Worm (Caenorhabditis elegans) whole organism, L3 larva: ENCODE data around the gene F35F10.5.

Source experiments
- R02D3.7 ChIP-seq: fragments of 150-350 bp; optimal IDR thresholded peaks from 2 replicates; lab custom pipeline; 2014; ENCODE audit warnings: missing biosample characterization, missing genetic modification characterization
- ZK546.5 ChIP-seq: sonication (generic microtip); optimal IDR thresholded peaks from 2 replicates; lab custom pipeline; 2017; ENCODE audit warnings: missing biosample characterization, missing genetic modification characterization
- aly-2 ChIP-seq: fragments of 150-350 bp; optimal IDR thresholded peaks from 2 replicates; lab custom pipeline; 2014; ENCODE audit warnings: missing biosample characterization, missing genetic modification characterization
- ama-1 ChIP-seq: fragments of 150-350 bp; optimal IDR thresholded peaks from 2 replicates; lab custom pipeline; 2018
- ceh-16 ChIP-seq: sonication (generic microtip); optimal IDR thresholded peaks from 2 replicates; lab custom pipeline; 2017; ENCODE audit warnings: missing biosample characterization, missing genetic modification characterization
- ceh-82 ChIP-seq: fragments of 150-350 bp; optimal IDR thresholded peaks from 2 replicates; lab custom pipeline; 2014; ENCODE audit warnings: missing biosample characterization, missing genetic modification characterization
- ceh-9 ChIP-seq: sonication (generic microtip); optimal IDR thresholded peaks from 2 replicates; lab custom pipeline; 2018; ENCODE audit warnings: missing biosample characterization, missing genetic modification characterization
- daf-12 ChIP-seq: fragments of 150-350 bp; optimal IDR thresholded peaks from 2 replicates; lab custom pipeline; 2014; ENCODE audit warnings: missing biosample characterization, missing genetic modification reagents, missing genetic modification characterization
- egl-27 ChIP-seq: sonication (generic microtip); optimal IDR thresholded peaks from 4 replicates; lab custom pipeline; 2017; ENCODE audit warnings: missing biosample characterization, missing genetic modification reagents, missing genetic modification characterization
- egl-5 ChIP-seq: fragments of 150-350 bp; optimal IDR thresholded peaks from 2 replicates; lab custom pipeline; 2017; ENCODE audit warnings: missing biosample characterization, missing genetic modification reagents, missing genetic modification characterization, inconsistent platforms
- elt-2 ChIP-seq: sonication (generic microtip); optimal IDR thresholded peaks from 2 replicates; lab custom pipeline; 2016; ENCODE audit warnings: missing genetic modification reagents, mild to moderate bottlenecking, missing genetic modification characterization, missing compliant biosample characterization
- elt-3 ChIP-seq, 3 experiments: fragments of 150-350 bp in 1 of 3; sonication (generic microtip) in 2 of 3; optimal IDR thresholded peaks; 2 replicates in 2 of 3; 4 replicates in 1 of 3; lab custom pipeline; 2014 to 2017; ENCODE audit warnings: missing biosample characterization in 3 of 3, missing genetic modification characterization in 3 of 3
- fkh-10 ChIP-seq: sonication (generic microtip); optimal IDR thresholded peaks from 2 replicates; lab custom pipeline; 2017; ENCODE audit warnings: missing biosample characterization, missing genetic modification reagents, missing genetic modification characterization
- fos-1 ChIP-seq: fragments of 150-350 bp; optimal IDR thresholded peaks from 2 replicates; lab custom pipeline; 2014; ENCODE audit warnings: missing biosample characterization, missing genetic modification characterization
- hmg-11 ChIP-seq: sonication (generic microtip); optimal IDR thresholded peaks from 2 replicates; lab custom pipeline; 2016; ENCODE audit warnings: missing genetic modification characterization, missing compliant biosample characterization
- lin-39 ChIP-seq: fragments of 150-350 bp; optimal IDR thresholded peaks from 2 replicates; lab custom pipeline; 2018; ENCODE audit warnings: missing biosample characterization, missing genetic modification reagents, missing genetic modification characterization
- lsy-12 ChIP-seq: sonication (generic microtip); optimal IDR thresholded peaks from 2 replicates; lab custom pipeline; 2016; ENCODE audit warnings: mild to moderate bottlenecking, missing genetic modification characterization, missing compliant biosample characterization
- mdl-1 ChIP-seq: fragments of 150-350 bp; optimal IDR thresholded peaks from 2 replicates; lab custom pipeline; 2014; ENCODE audit warnings: missing biosample characterization, missing genetic modification characterization
- mml-1 ChIP-seq: fragments of 150-350 bp; sonication (generic microtip); optimal IDR thresholded peaks from 3 replicates; lab custom pipeline; 2014; ENCODE audit warnings: missing biosample characterization, missing genetic modification characterization
- nhr-12 ChIP-seq: fragments of 150-350 bp; optimal IDR thresholded peaks from 2 replicates; lab custom pipeline; 2014; ENCODE audit warnings: missing biosample characterization, missing genetic modification characterization
- nhr-23 ChIP-seq: fragments of 150-350 bp; optimal IDR thresholded peaks from 2 replicates; lab custom pipeline; 2014; ENCODE audit warnings: missing biosample characterization, missing genetic modification reagents, missing genetic modification characterization
- nhr-237 ChIP-seq: fragments of 150-350 bp; optimal IDR thresholded peaks from 2 replicates; lab custom pipeline; 2014; ENCODE audit warnings: missing biosample characterization, missing genetic modification characterization
- nhr-25 ChIP-seq: sonication (generic microtip); optimal IDR thresholded peaks from 2 replicates; lab custom pipeline; 2017; ENCODE audit warnings: missing biosample characterization, missing genetic modification characterization
- nhr-67 ChIP-seq: fragments of 150-350 bp; optimal IDR thresholded peaks from 2 replicates; lab custom pipeline; 2014; ENCODE audit warnings: missing biosample characterization, missing genetic modification characterization
- nhr-76 ChIP-seq: fragments of 150-350 bp; sonication (generic microtip); optimal IDR thresholded peaks from 5 replicates; lab custom pipeline; 2014; ENCODE audit warnings: missing biosample characterization, missing genetic modification characterization
- pqm-1 ChIP-seq: fragments of 150-350 bp; optimal IDR thresholded peaks from 2 replicates; lab custom pipeline; 2017; ENCODE audit warnings: missing biosample characterization, missing genetic modification characterization, inconsistent platforms
- sea-2 ChIP-seq: fragments of 150-350 bp; sonication (generic microtip); optimal IDR thresholded peaks from 4 replicates; lab custom pipeline; 2014; ENCODE audit warnings: missing biosample characterization, missing genetic modification reagents, missing genetic modification characterization
- skn-1 ChIP-seq: fragments of 150-350 bp; optimal IDR thresholded peaks from 2 replicates; lab custom pipeline; 2014; ENCODE audit warnings: missing biosample characterization, missing genetic modification characterization
- snpc-4 ChIP-seq: fragments of 150-350 bp; optimal IDR thresholded peaks from 2 replicates; lab custom pipeline; 2014; ENCODE audit warnings: missing biosample characterization, missing genetic modification characterization
- tbx-2 ChIP-seq: sonication (generic microtip); optimal IDR thresholded peaks from 2 replicates; lab custom pipeline; 2016; ENCODE audit warnings: mild to moderate bottlenecking, missing genetic modification characterization, missing compliant biosample characterization
- unc-39 ChIP-seq: sonication (generic microtip); optimal IDR thresholded peaks from 4 replicates; lab custom pipeline; 2017; ENCODE audit warnings: missing biosample characterization, missing genetic modification characterization
- unc-62 ChIP-seq: fragments of 150-350 bp; sonication (generic microtip); optimal IDR thresholded peaks from 4 replicates; lab custom pipeline; 2014; ENCODE audit warnings: missing biosample characterization, missing genetic modification reagents, missing genetic modification characterization
- zag-1 ChIP-seq: fragments of 150-350 bp; optimal IDR thresholded peaks from 2 replicates; lab custom pipeline; 2014; ENCODE audit warnings: missing biosample characterization, missing genetic modification characterization

The F35F10.5 gene

DNA sequence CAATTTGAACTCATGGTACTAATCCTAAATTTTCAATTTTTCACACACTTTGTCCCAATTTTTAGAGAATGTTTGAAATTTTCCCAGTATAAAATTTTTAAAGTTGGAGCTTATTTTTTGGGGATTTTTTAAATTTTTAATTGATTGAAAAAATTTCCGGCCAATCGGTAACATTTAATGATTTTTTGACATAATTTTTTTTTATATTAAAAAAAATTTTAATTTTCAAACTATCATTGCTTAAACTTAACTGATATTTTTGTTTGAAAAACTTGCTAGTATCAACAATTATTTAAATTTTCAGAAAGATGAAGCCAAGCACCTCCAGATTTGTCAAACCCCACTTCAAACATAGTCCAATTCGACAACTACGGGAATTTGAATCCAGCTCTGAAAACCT, 27.5 kb upstream of the F35F10.5 start, which contains the start of gene T28A11.22:
T28A11.22 (plus strand) TSS at position 301 of the 400 bp plus-strand sequence.
- TF ChIP-seq aly-2 = no peak
- TF ChIP-seq unc-39 = no peak
- no peak for TF ChIP-seq pqm-1
- no peak for TF ChIP-seq R02D3.7 (tag; lab: Kevin White, UChicago)
- no peak for TF ChIP-seq elt-3 (tag; optimal IDR thresholded peaks at IDR 0.05; lab: Kevin White, UChicago)
- no peak for TF ChIP-seq fkh-10 (GFP tag; lab: Kevin White, UChicago)
- TF ChIP-seq fos-1 (tag; lab: Kevin White, UChicago) = no peak
- TF ChIP-seq tbx-2 (tag; lab: Kevin White, UChicago) = no peak
- TF ChIP-seq sea-2 (GFP tag; lab: Kevin White, UChicago) = no peak
- TF ChIP-seq lsy-12 (tag; lab: Kevin White, UChicago) = no peak
- no peak for TF ChIP-seq lin-39 (tag; lab: Kevin White, UChicago)
- no peak for TF ChIP-seq egl-27 (tag; lab: Kevin White, UChicago)
- no peak for TF ChIP-seq unc-62 (GFP tag; lab: Kevin White, UChicago)
- TF ChIP-seq ceh-82 (tag; lab: Kevin White, UChicago) = no peak
- no peak for TF ChIP-seq mdl-1 (tag; lab: Kevin White, UChicago)
- TF ChIP-seq nhr-67 (tag; lab: Kevin White, UChicago) = no peak
- TF ChIP-seq ceh-16 (tag; lab: Kevin White, UChicago) = no peak

DNA sequence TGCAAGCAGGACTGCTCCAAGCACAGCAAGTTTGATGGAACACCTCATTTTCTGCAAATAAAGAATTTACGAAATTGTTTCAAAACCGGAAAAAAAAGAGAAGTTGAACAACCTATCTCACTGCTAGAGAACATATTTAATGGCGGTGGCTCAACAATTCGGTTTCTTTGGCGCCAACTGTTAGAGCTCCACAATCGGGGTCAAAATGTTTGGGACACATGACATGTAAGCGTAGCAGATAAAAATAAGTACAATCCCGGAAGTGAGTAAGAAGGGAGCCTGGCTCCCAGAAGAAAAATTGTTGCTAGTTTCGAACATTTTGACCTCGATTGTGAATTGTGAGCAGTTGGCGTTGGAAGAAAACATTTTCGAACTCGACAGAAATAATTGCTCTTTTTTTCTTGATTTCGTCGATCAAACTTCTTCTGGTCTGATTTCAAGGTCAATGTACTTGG, 25.5 kb upstream of the F35F10.5 start, which contains the start of gene T28A11.16:
T28A11.16 (minus strand) TSS at position 51 of the 455 bp plus-strand sequence.
- TF ChIP-seq nhr-76 (tag; lab: Kevin White, UChicago) = no peak
- no peak for TF ChIP-seq daf-12 (tag; lab: Kevin White, UChicago)
- no peak for TF ChIP-seq ama-1 (lab: Kevin White, UChicago)
- TF ChIP-seq egl-5 (tag; lab: Kevin White, UChicago) = no peak
- TF ChIP-seq ceh-9 (tag; lab: Kevin White, UChicago) = no peak
- no peak for TF ChIP-seq ZK546.5 (tag; lab: Kevin White, UChicago)
- no peak for TF ChIP-seq sea-2 (GFP tag; lab: Kevin White, UChicago)
- TF ChIP-seq skn-1 (tag; lab: Kevin White, UChicago) = no peak
- no peak for TF ChIP-seq fkh-10 (GFP tag; lab: Kevin White, UChicago)
- TF ChIP-seq ceh-16 (tag; lab: Kevin White, UChicago) = no peak
- TF ChIP-seq nhr-23 (tag; lab: Kevin White, UChicago) = no peak
- TF ChIP-seq snpc-4 (tag; lab: Kevin White, UChicago) = no peak
- no peak for TF ChIP-seq mml-1 (tag; lab: Kevin White, UChicago)
- no peak for TF ChIP-seq elt-2
- no peak for TF ChIP-seq pqm-1
- TF ChIP-seq unc-62 (GFP tag; lab: Kevin White, UChicago) = no peak
- TF ChIP-seq R02D3.7 (tag; lab: Kevin White, UChicago) = no peak
- TF ChIP-seq hmg-11 (tag; lab: Kevin White, UChicago) = no peak
- TF ChIP-seq tbx-2 (tag; lab: Kevin White, UChicago) = no peak

DNA sequence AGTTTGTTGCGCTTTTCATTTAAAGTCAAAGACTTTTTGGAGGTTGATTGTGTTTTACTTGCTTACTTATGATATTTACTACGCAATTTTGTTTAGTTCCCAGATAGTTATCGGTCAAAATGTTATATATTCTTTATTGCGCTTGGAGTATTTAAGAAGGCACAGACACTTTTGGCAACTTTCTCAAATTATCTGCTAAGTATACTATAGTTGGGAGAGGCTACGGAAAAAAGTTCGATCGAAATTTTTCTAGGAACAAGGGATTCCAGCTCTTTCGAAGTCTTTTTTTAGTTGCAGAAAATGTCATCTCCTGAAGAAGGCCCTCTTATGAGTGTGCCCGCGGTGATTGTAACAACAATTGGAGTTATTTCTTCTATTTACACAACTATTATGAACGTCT, 24.7 kb upstream of the F35F10.5 start, which contains the start of gene srbc-5:
srbc-5 (plus strand) TSS at position 301 of the 400 bp plus-strand sequence.
- TF ChIP-seq nhr-237 (no peak), lin-39 (tag; lab: Kevin White, UChicago) (no peak)

- TF ChIP-seq R02D3.7 (tag; lab: Kevin White, UChicago) (no peak), nhr-23 (tag; lab: Kevin White, UChicago) (no peak), zag-1 (no peak), ceh-9 (tag; lab: Kevin White, UChicago) (no peak), ceh-16 (tag; lab: Kevin White, UChicago) (no peak), egl-5 (tag; lab: Kevin White, UChicago) (no peak), hmg-11 (tag; lab: Kevin White, UChicago) (no peak), fos-1 (tag; lab: Kevin White, UChicago) (no peak), nhr-12 (tag; lab: Kevin White, UChicago) (no peak), lin-39 (tag; lab: Kevin White, UChicago) (no peak), mml-1 (tag; lab: Kevin White, UChicago) (no peak), ama-1 (lab: Kevin White, UChicago) (no peak)
Observed at ce11 chrV:3266189-3266588, 18.5 kb upstream of the F35F10.5 start, which contains the start of gene T28A11.17. T28A11.17 (minus strand) TSS chrV:3266289.

DNA sequence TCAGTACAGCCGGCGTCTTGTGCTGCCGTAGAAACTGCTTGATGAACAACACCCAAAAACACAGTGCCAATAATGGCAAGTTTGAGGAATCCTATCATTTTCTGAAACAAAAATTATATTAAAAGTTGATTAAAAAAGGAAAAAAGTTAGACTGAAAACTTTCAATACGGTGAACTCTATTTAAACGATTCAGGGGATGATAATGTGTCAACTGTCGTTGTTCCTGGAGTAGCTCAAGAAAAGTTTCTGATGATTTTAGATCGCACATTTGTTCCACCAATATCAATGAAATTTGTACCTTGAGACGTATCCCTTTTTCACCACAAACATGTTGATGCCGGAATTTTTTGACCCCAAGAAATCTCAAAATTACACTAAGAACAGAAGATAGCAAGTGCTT, 16.8 kb upstream of the F35F10.5 start, which contains the start of gene T28A11.18:
T28A11.18 (minus strand) TSS at position 101 of the 400 bp plus-strand sequence.
- TF ChIP-seq egl-27 (tag; lab: Kevin White, UChicago) = no peak
- no peak for TF ChIP-seq daf-12 (tag; lab: Kevin White, UChicago)
- TF ChIP-seq nhr-25 (tag; lab: Kevin White, UChicago) = no peak
- TF ChIP-seq elt-2 = no peak
- no peak for TF ChIP-seq egl-5 (tag; lab: Kevin White, UChicago)
- TF ChIP-seq fos-1 (tag; lab: Kevin White, UChicago) = no peak
- TF ChIP-seq elt-3 (tag; optimal IDR thresholded peaks at IDR 0.05; lab: Kevin White, UChicago) = no peak
